Worm (Caenorhabditis elegans): ENCODE results near the gene Y75B8A.28.

- no peak for TF ChIP-seq hlh-1 (tag; optimal IDR thresholded peaks at IDR 0.05)
- TF ChIP-seq blmp-1 (tag; optimal IDR thresholded peaks at IDR 0.05) = no peak
- no peak for TF ChIP-seq nhr-28 (tag; optimal IDR thresholded peaks at IDR 0.05)
- TF ChIP-seq lin-32 (GFP tag; optimal IDR thresholded peaks at IDR 0.05) = no peak
- TF ChIP-seq snpc-4 (tag; optimal IDR thresholded peaks at IDR 0.05) = no peak
- TF ChIP-seq elt-1 (tag; optimal IDR thresholded peaks at IDR 0.05; ENCODE audit: borderline replicate concordance, insufficient read depth) = no peak
- TF ChIP-seq lin-13 (tag; optimal IDR thresholded peaks at IDR 0.05) = no peak
- no peak for TF ChIP-seq unc-62 (GFP tag; optimal IDR thresholded peaks at IDR 0.05)
- TF ChIP-seq zip-8 (tag; optimal IDR thresholded peaks at IDR 0.05) = no peak
Observed at ce11 chrIII:12292465-12292864, 26.4 kb upstream of the Y75B8A.28 start.

Data from whole organism, mixed stage, embryonic.